Worm (Caenorhabditis elegans): ENCODE results near the gene F47G9.4.

DNA sequence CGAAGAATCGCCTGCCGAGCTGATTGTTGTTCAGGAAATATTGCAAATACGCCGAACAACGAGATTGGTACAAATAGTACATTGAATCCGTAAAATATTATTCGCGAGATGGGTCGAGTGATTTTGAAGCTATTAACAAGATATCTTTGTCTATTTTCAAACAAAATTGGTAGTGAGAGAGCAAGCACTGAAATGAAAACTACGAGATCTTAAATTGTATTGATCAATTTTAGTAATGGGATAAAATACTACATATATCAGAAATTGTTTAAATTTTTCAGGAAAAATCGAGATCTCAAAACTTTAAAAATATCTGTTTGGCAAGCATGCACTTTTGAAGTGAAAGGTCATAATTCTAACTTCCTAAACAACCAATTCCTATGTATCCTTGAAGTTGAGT lies 17.4 kb downstream of the F47G9.4 start:
- TF ChIP-seq flt-1 (GFP tag; IDR thresholded peaks at IDR 0.05) = no peak
- TF ChIP-seq ama-1 (optimal IDR thresholded peaks at IDR 0.05) = no peak
- no peak for TF ChIP-seq tbx-11 (GFP tag; IDR thresholded peaks at IDR 0.05)
